Worm (Caenorhabditis elegans) whole organism, late embryonic: Measurements from ENCODE around the gene F09D12.2.

Source experiments
- C08G9.2 ChIP-seq: sonication (generic microtip); optimal IDR thresholded peaks from 2 replicates; lab custom pipeline; 2016; ENCODE audit warnings: mild to moderate bottlenecking, missing genetic modification characterization, moderate library complexity, missing compliant biosample characterization
- C38D4.7 ChIP-seq: fragments of 200-800 bp; sonication (Bioruptor generic); optimal IDR thresholded peaks from 2 replicates; lab custom pipeline; 2018; ENCODE audit warnings: mild to moderate bottlenecking, missing genetic modification characterization, moderate library complexity, missing compliant biosample characterization
- T23F11.4 ChIP-seq: fragments of 200-800 bp; sonication (Bioruptor generic); optimal IDR thresholded peaks from 2 replicates; lab custom pipeline; 2018; ENCODE audit warnings: mild to moderate bottlenecking, missing genetic modification characterization, missing compliant biosample characterization
- Y22D7AL.16 ChIP-seq: sonication (generic microtip); optimal IDR thresholded peaks from 2 replicates; lab custom pipeline; 2016; ENCODE audit warnings: missing genetic modification characterization, missing compliant biosample characterization
- ahr-1 ChIP-seq: sonication (generic microtip); optimal IDR thresholded peaks from 2 replicates; lab custom pipeline; 2016; ENCODE audit warnings: missing genetic modification characterization, missing compliant biosample characterization
- ceh-14 ChIP-seq: sonication (generic microtip); optimal IDR thresholded peaks from 2 replicates; lab custom pipeline; 2016; ENCODE audit warnings: missing genotype, missing genetic modification characterization, missing compliant biosample characterization
- ceh-19 ChIP-seq: fragments of 200-800 bp; sonication (Bioruptor generic); optimal IDR thresholded peaks from 2 replicates; lab custom pipeline; 2018; ENCODE audit warnings: mild to moderate bottlenecking, missing genetic modification characterization, missing compliant biosample characterization
- ceh-22 ChIP-seq: sonication (generic microtip); optimal IDR thresholded peaks from 2 replicates; lab custom pipeline; 2017; ENCODE audit warnings: missing biosample characterization, missing genetic modification characterization
- ceh-48 ChIP-seq: sonication (generic microtip); optimal IDR thresholded peaks from 2 replicates; lab custom pipeline; 2016; ENCODE audit warnings: missing genetic modification characterization, inconsistent platforms, missing compliant biosample characterization
- ceh-6 ChIP-seq: fragments of 200-800 bp; sonication (Bioruptor generic); optimal IDR thresholded peaks from 2 replicates; lab custom pipeline; 2018; ENCODE audit warnings: mild to moderate bottlenecking, missing genetic modification characterization, missing compliant biosample characterization
- dmd-4 ChIP-seq: sonication (generic microtip); optimal IDR thresholded peaks from 2 replicates; lab custom pipeline; 2016; ENCODE audit warnings: borderline replicate concordance, missing genetic modification characterization, missing compliant biosample characterization
- elt-4 ChIP-seq: sonication (generic microtip); optimal IDR thresholded peaks from 2 replicates; lab custom pipeline; 2016; ENCODE audit warnings: missing genetic modification characterization, missing compliant biosample characterization
- ets-4 ChIP-seq: sonication (generic microtip); optimal IDR thresholded peaks from 2 replicates; lab custom pipeline; 2016; ENCODE audit warnings: missing genetic modification characterization, missing compliant biosample characterization
- eyg-1 ChIP-seq: sonication (generic microtip); optimal IDR thresholded peaks from 2 replicates; lab custom pipeline; 2016; ENCODE audit warnings: missing genotype, missing genetic modification characterization, missing compliant biosample characterization
- fax-1 ChIP-seq: sonication (generic microtip); optimal IDR thresholded peaks from 2 replicates; lab custom pipeline; 2016; ENCODE audit warnings: missing genotype, missing genetic modification characterization, missing compliant biosample characterization
- fkh-10 ChIP-seq: fragments of 150-350 bp; optimal IDR thresholded peaks from 2 replicates; lab custom pipeline; 2014; ENCODE audit warnings: missing biosample characterization, missing genetic modification reagents, missing genetic modification characterization
- fkh-6 ChIP-seq: sonication (generic microtip); optimal IDR thresholded peaks from 2 replicates; lab custom pipeline; 2016; ENCODE audit warnings: missing genetic modification characterization, missing compliant biosample characterization
- hlh-30 ChIP-seq: sonication (generic microtip); optimal IDR thresholded peaks from 2 replicates; lab custom pipeline; 2017; ENCODE audit warnings: antibody characterized with exemption, missing genetic modification characterization, missing compliant biosample characterization; ENCODE audit not compliant: insufficient read depth
- hlh-6 ChIP-seq: sonication (generic microtip); optimal IDR thresholded peaks from 2 replicates; lab custom pipeline; 2016; ENCODE audit warnings: missing genotype, missing genetic modification characterization, missing compliant biosample characterization
- lim-6 ChIP-seq: sonication (generic microtip); optimal IDR thresholded peaks from 2 replicates; lab custom pipeline; 2016; ENCODE audit warnings: missing genetic modification characterization, missing compliant biosample characterization
- mec-3 ChIP-seq: sonication (generic microtip); optimal IDR thresholded peaks from 2 replicates; lab custom pipeline; 2016; ENCODE audit warnings: borderline replicate concordance, missing genetic modification characterization, missing compliant biosample characterization
- nfya-1 ChIP-seq: sonication (generic microtip); optimal IDR thresholded peaks from 2 replicates; lab custom pipeline; 2017; ENCODE audit warnings: missing genetic modification characterization, mild to moderate bottlenecking, missing compliant biosample characterization, antibody characterized with exemption, moderate library complexity
- nhr-11 ChIP-seq: fragments of 150-350 bp; optimal IDR thresholded peaks from 2 replicates; lab custom pipeline; 2014; ENCODE audit warnings: missing biosample characterization, missing genetic modification characterization
- npax-4 ChIP-seq: sonication (generic microtip); optimal IDR thresholded peaks from 2 replicates; lab custom pipeline; 2016; ENCODE audit warnings: missing genetic modification characterization, missing compliant biosample characterization
- pat-9 ChIP-seq: fragments of 200-800 bp; sonication (Bioruptor generic); optimal IDR thresholded peaks from 2 replicates; lab custom pipeline; 2018; ENCODE audit warnings: mild to moderate bottlenecking, missing genetic modification characterization, moderate library complexity, missing compliant biosample characterization
- pax-1 ChIP-seq: fragments of 150-350 bp; optimal IDR thresholded peaks from 2 replicates; lab custom pipeline; 2014; ENCODE audit warnings: missing biosample characterization, missing genetic modification characterization
- pha-4 ChIP-seq: fragments of 150-350 bp; optimal IDR thresholded peaks from 2 replicates; lab custom pipeline; 2018; ENCODE audit warnings: missing biosample characterization, missing genetic modification reagents, missing genetic modification characterization
- pqm-1 ChIP-seq: sonication (generic microtip); optimal IDR thresholded peaks from 2 replicates; lab custom pipeline; 2016; ENCODE audit warnings: missing genetic modification characterization, missing compliant biosample characterization
- sox-2 ChIP-seq: fragments of 200-800 bp; sonication (Bioruptor generic); IDR thresholded peaks from 2 replicates; pipeline ENCODE4 v1.3.6; 2022; ENCODE audit warnings: missing genetic modification reagents, missing genetic modification characterization, missing compliant biosample characterization
- tbx-7 ChIP-seq: sonication (generic microtip); optimal IDR thresholded peaks from 2 replicates; lab custom pipeline; 2016; ENCODE audit warnings: missing genotype, missing genetic modification characterization, missing compliant biosample characterization
- unc-42 ChIP-seq: sonication (generic microtip); optimal IDR thresholded peaks from 2 replicates; lab custom pipeline; 2016; ENCODE audit warnings: missing genotype, missing genetic modification characterization, missing compliant biosample characterization
- unc-86 ChIP-seq: sonication (generic microtip); optimal IDR thresholded peaks from 2 replicates; lab custom pipeline; 2016; ENCODE audit warnings: missing genetic modification characterization, missing compliant biosample characterization

F09D12.2 gene

DNA sequence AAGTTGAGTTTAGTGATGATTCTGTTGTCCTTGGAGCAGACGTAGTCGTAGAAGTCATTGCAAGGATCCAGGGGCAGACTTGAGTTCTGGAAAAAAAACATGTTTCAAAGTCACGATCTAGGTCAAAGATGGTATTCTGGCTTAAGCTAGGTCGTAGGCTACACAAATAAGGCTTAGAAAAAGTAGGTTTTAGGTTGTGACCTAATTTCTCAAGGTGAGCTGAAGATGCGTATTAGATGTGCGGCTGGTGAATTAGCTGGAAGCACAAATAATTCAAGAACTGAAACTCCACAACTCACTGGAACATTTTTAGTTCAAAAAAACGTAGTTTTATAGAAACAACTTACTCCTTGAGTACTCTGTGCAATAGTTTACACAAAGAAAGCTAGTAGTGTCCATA, at the start of gene F09D12.2:
F09D12.2 (minus strand) TSS at position 101 of the 400 bp plus-strand sequence.
- TF ChIP-seq T23F11.4 (GFP tag; lab: Kevin White, UChicago) = no peak
- no peak for TF ChIP-seq nhr-11 (tag; lab: Kevin White, UChicago)

DNA sequence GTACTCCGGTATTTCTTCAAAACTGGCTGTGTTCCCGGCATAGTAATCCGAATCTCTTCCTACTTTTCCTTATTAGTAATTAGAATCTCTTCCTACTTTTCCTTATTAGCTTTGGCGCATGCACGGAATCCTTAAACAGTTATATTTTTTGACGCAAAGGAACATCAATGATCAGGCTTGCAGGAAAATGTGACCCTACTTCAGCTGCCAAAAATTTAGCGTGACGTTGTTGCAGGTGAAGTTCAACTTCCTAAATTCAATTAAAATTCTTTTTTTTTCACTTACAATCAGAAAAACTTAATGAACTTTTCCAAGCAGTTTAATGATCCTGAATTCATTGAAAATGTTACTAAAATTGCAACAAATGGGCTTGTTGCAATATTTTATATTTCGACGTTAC, 49.3 kb upstream of the F09D12.2 start, which contains the start of gene srz-79:
srz-79 (plus strand) TSS at position 301 of the 400 bp plus-strand sequence.
- TF ChIP-seq fkh-10 (GFP tag; lab: Kevin White, UChicago) = no peak
- no peak for TF ChIP-seq elt-4 (tag; lab: Kevin White, UChicago)
- TF ChIP-seq ceh-48 (tag; lab: Kevin White, UChicago) = no peak
- no peak for TF ChIP-seq pax-1
- TF ChIP-seq fkh-6 (tag; lab: Kevin White, UChicago) = no peak
- TF ChIP-seq C08G9.2 (tag; lab: Kevin White, UChicago) = no peak
- TF ChIP-seq nfya-1 (tag; lab: Kevin White, UChicago) = no peak
- no peak for TF ChIP-seq pqm-1

DNA sequence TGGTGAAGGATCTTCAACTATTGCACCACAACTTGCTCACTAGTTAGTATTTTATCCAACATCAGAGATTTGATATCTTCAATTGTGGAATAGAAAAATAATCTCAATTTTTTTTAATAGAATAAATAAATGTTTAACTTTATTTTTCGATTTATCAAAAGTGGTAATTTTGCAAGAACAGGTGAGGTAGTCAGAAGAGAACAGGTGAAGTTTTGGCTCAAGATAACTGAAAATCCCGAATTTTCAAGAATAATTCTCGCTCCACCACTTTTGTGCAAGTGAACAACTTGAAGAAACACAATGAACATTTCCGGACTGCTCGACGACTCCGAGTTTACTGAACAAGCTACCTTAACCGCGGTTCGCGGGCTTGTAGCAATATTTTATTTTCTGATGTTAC, 47.5 kb upstream of the F09D12.2 start, which contains the start of gene srz-78:
srz-78 (plus strand) TSS at position 301 of the 400 bp plus-strand sequence.
- no peak for TF ChIP-seq pqm-1
- TF ChIP-seq fax-1 = no peak
- no peak for TF ChIP-seq mec-3
- TF ChIP-seq pha-4 (tag; lab: Kevin White, UChicago) = no peak
- no peak for TF ChIP-seq dmd-4 (tag; lab: Kevin White, UChicago)
- TF ChIP-seq Y22D7AL.16 (tag; lab: Kevin White, UChicago) = no peak
- TF ChIP-seq ceh-6 (GFP tag; lab: Kevin White, UChicago) = no peak
- TF ChIP-seq ceh-14 = no peak
- no peak for TF ChIP-seq unc-86 (tag; lab: Kevin White, UChicago)
- TF ChIP-seq fkh-10 (GFP tag; lab: Kevin White, UChicago) = no peak
- TF ChIP-seq hlh-6 = no peak
- no peak for TF ChIP-seq lim-6 (tag; lab: Kevin White, UChicago)
- no peak for TF ChIP-seq ceh-19 (GFP tag; lab: Kevin White, UChicago)
- TF ChIP-seq pax-1 = no peak
- TF ChIP-seq C38D4.7 (GFP tag; lab: Kevin White, UChicago) = no peak
- no peak for TF ChIP-seq tbx-7 (tag; lab: Kevin White, UChicago)
- no peak for TF ChIP-seq T23F11.4 (GFP tag; lab: Kevin White, UChicago)
- no peak for TF ChIP-seq fkh-6 (tag; lab: Kevin White, UChicago)

DNA sequence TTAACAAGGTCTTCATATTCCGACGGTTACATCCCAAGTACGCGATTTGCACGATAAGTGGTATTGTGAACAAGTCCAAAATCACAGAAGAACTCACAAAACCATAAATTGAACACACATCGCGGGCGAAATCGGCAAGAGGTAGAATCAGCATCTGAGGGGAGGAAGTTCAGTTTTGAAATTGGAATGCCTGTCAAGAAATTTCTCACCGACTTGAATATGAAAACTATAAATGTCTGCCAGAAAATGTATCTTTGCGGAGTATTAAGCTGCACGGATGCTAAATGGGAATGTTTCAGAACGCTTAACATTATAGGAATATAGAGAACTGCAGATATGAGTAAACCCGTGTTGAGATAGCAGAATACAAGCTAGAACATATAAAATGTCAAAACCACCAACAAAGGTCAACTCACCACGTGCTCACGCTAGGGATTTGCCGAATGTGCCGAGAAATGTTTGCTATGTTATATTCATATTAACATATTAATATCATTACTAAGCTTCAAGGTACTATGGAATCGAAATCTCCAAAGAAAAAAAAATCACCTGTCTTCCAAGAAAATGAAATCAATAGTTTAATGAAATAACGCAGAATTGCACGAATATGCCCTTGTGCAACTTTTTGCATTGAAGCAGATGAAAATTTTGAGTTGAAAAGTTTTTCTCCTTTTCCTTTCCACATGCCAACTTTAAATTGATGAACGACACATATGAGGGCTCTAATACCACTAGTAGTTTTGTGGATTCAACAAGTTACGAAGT, 38.4 kb upstream of the F09D12.2 start, which contains the start of gene srz-82:
srz-82 (plus strand) TSS at position 701 of the 765 bp plus-strand sequence.
- TF ChIP-seq tbx-7 (tag; lab: Kevin White, UChicago) = no peak
- no peak for TF ChIP-seq ceh-22 (tag; lab: Kevin White, UChicago)

DNA sequence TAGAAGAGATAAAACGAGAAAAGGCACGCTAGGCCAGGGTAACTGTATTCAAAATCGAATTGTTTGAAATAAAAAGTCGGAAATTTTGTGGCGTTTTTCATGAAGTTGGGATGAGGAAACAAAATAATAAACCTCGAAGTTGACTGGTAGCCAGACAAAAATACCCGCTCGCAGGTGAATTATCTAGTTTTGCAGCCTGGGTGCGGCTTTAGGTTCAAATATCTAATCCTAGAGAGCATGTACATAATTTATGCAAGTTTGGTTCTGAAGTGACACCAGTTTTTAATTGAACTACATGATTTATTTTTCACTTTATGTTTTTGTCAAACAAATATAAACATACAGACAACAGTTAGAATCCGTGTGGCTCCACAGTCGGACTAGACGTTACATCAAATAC, 37.8 kb upstream of the F09D12.2 start, which contains the start of gene srz-37:
srz-37 (minus strand) TSS at position 101 of the 400 bp plus-strand sequence.
- TF ChIP-seq ahr-1 (no peak), sox-2 (no peak), ets-4 (no peak), eyg-1 (tag; lab: Kevin White, UChicago) (no peak), npax-4 (no peak), pat-9 (tag; lab: Kevin White, UChicago) (no peak), hlh-6 (no peak), tbx-7 (tag; lab: Kevin White, UChicago) (no peak), hlh-30 (tag; lab: Kevin White, UChicago) (no peak), unc-42 (tag; lab: Kevin White, UChicago) (no peak)
